Fruit fly (Drosophila melanogaster) whole organism: Measurements from ENCODE around the gene bun.
A peak's percentile ranks its signal among the peaks of the same experiment; 100 is the strongest.

Source experiments
- CG8478 ChIP-seq: fragments of >200 bp; optimal IDR thresholded peaks from 2 replicates; lab custom pipeline; 2018; ENCODE audit warnings: inconsistent platforms
- Dll ChIP-seq: fragments of >200 bp; optimal IDR thresholded peaks from 2 replicates; lab custom pipeline; 2017
- EcR ChIP-seq, 2 experiments: fragments of >200 bp; optimal IDR thresholded peaks; 2 replicates each; lab custom pipeline; 2017; ENCODE audit warnings: missing biosample characterization in 2 of 2, missing genetic modification characterization in 2 of 2, missing genetic modification reagents in 2 of 2
- pan ChIP-seq: fragments of >200 bp; optimal IDR thresholded peaks from 2 replicates; lab custom pipeline; 2017
- psq ChIP-seq: fragments of >200 bp; optimal IDR thresholded peaks from 2 replicates; lab custom pipeline; 2017
- usp ChIP-seq: fragments of >200 bp; optimal IDR thresholded peaks from 2 replicates; lab custom pipeline; 2017; ENCODE audit warnings: missing biosample characterization, missing genetic modification characterization, mixed read lengths

The bun gene

DNA sequence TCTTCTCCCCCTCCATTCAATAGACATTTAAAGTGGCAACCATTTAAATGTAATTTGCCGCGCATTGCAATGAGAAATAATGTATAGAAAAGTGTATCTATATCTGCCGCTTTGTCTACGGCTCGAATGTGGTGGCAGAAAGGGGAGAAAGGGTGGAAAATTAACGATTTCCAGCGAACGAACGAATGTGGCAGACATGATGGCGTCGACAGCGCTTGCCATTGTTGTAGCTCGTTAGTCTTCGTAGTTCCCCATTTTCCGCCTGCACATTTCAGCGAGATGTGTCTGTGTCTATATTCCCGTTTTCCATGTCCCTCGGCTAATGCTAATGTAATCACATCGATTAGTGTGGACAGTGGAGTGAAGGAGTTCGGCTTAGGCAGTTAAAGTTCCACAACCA is 33.9 kb downstream of the bun start:
- no peak for TF ChIP-seq CG8478 (lab: Kevin White, UChicago)

DNA sequence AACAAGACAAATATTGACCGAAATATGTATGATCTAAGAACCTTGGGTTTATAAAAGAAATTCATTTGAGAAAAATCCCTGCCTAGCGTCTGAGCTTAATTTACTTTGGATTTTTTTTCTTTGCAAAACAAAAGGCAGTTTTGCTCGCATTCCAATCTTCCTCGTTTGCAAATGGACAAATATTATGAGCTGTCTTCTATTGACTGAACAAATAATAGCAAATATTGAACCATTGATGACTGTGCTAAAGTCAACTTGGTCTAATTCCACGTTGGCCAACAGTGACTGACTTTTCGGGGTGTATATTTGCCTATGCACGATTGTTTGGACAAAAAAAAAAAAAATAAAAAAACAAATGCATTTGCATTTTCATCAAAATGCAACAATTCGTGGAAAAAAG is 37.0 kb downstream of the bun start:
- no peak for TF ChIP-seq pan
- TF ChIP-seq psq (lab: Kevin White, UChicago) = no peak
- no peak for TF ChIP-seq EcR (GFP tag; optimal IDR thresholded peaks at IDR 0.05; lab: Kevin White, UChicago)
- no peak for TF ChIP-seq usp (GFP tag; lab: Kevin White, UChicago)
- TF ChIP-seq Dll (lab: Kevin White, UChicago) = no peak
- TF ChIP-seq CG8478 (lab: Kevin White, UChicago) = no peak

DNA sequence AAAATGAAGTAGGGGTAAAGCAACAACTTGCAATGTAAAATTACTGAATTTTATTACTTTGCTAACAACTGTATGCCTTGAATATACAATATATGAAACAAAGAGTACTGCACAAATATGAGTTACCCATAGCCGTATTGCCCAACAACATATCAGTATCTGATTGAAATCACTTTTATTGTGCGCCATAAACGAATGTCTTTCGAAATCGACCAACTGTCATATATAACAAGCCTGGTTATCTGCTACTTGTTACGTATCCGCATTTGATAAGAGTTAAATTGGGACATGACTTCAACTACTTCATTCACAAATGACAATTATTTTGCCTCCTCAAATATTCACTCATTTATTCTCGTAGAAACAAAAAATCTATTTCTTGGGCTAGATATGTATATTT is 37.7 kb downstream of the bun start:
- TF ChIP-seq EcR (GFP tag; optimal IDR thresholded peaks at IDR 0.05; lab: Kevin White, UChicago) (no peak), Dll (lab: Kevin White, UChicago) (no peak), psq (lab: Kevin White, UChicago) (no peak), usp (GFP tag; lab: Kevin White, UChicago) (no peak), CG8478 (lab: Kevin White, UChicago) (no peak), pan (no peak)

DNA sequence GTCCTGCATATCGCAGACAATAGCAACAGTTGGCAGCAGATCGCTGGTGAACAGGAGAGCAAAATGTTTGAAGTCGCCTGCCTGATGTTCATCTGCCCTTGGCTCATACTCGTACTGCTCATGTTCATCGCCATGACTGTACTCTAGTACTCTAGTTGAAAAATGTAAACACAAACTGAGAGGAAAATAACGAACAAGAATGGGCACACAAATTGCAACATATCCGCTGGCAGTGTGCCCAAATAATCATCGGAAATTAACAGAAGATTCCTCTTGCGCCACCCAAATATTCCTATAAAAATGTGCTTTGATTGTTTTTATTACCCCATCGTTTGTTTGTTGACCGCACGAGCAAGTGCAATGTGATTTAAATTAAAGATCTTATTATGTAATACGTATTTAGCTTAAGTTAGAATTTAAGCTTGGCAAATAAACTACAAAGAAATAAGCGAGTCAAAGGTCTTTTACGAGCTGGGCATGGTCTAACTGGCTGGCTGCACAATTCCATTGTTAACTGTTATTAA is 38.3 kb downstream of the bun start:
- TF ChIP-seq pan = no peak
- no peak for TF ChIP-seq usp (GFP tag; lab: Kevin White, UChicago)
- TF ChIP-seq EcR (GFP tag; optimal IDR thresholded peaks at IDR 0.05; lab: Kevin White, UChicago) = no peak
- no peak for TF ChIP-seq Dll (lab: Kevin White, UChicago)
- TF ChIP-seq psq (lab: Kevin White, UChicago) = no peak
- no peak for TF ChIP-seq CG8478 (lab: Kevin White, UChicago)

DNA sequence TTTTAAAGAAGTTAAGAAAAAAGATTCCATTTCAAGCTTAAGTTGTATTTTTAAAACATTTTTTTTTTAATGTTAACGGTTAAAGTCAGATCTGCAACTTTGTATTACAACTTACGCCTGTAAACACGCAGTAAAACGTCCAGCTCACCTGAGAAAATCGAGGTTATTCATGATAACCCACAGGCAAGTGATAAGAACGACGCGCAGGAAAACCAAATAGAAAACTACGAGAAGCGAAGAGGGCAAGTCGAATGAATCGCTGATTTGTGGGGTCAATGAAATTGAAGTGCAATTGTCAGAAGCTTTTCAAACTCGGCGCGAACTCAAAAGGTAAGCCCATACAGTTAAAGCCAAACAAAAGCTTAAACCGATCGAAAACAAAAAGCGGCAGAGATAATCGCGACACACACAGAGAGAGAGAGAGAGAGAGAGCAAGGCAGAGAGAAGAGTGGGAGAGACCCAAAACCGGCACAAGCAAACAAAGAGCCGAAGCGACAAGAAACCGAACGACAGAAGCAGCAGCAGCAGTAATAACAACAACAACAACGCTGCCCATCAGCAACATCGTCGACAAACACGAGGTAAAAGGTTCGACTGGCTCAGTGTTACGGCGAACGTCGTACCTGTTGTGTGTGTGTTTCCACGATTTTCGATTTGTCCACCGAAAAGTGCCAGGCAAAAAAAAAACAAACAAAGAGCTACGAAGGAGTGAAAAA is 38.9 kb downstream of the bun start, which contains the start of gene CG43051:
TSS of gene CG43051 (plus strand) at position 602 of the 716 bp plus-strand sequence.
- TF ChIP-seq CG8478 (lab: Kevin White, UChicago) (no peak), Dll (lab: Kevin White, UChicago) (no peak), EcR (GFP tag; optimal IDR thresholded peaks at IDR 0.05; lab: Kevin White, UChicago) (peak; percentile 3 to 30), pan (no peak)

DNA sequence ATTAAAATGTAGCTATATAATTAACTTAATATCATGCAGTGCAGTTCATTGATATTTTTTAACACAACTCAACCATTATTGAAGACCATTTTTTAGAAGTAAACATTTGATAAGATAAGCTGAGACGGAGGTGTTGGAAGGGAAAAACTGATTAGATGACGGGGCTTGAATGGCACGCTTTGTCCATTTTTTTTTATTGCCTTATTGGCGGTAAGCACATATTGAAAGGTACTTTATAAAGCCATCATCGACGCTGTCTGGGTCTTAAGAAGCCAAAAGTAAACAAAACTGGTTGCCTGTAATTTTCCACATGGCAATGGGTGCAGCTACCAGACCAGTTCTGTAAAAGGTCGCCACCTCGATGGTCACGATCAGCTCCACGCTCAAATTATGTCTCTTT is 39.7 kb downstream of the bun start:
- TF ChIP-seq EcR (GFP tag; optimal IDR thresholded peaks at IDR 0.05; lab: Kevin White, UChicago) (no peak), CG8478 (lab: Kevin White, UChicago) (no peak), psq (lab: Kevin White, UChicago) (no peak), usp (GFP tag; lab: Kevin White, UChicago) (no peak), Dll (lab: Kevin White, UChicago) (no peak), pan (no peak)

DNA sequence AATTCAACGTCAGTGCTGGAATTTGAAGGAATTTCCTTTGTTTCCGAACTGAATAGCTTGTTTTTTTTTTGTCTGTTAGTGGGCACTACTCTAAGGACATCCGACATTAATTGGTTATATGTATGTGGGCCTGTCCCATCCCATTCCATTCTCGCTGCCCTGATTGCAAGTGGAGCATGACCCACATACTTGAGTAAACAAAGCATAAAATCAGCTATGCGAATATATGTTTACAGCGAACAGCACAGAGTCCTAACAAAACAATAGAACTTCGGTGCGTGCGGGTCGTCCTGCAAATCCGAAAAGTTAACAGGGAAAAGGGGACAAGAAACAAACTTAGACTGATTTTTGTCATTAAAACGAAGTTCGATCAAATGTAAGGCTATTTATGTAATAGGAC is 40.7 kb downstream of the bun start:
- no peak for TF ChIP-seq EcR (GFP tag; optimal IDR thresholded peaks at IDR 0.05; lab: Kevin White, UChicago)
- no peak for TF ChIP-seq pan
- TF ChIP-seq psq (lab: Kevin White, UChicago) = no peak
- TF ChIP-seq CG8478 (lab: Kevin White, UChicago) = no peak
- no peak for TF ChIP-seq usp (GFP tag; lab: Kevin White, UChicago)
- TF ChIP-seq Dll (lab: Kevin White, UChicago) = no peak

DNA sequence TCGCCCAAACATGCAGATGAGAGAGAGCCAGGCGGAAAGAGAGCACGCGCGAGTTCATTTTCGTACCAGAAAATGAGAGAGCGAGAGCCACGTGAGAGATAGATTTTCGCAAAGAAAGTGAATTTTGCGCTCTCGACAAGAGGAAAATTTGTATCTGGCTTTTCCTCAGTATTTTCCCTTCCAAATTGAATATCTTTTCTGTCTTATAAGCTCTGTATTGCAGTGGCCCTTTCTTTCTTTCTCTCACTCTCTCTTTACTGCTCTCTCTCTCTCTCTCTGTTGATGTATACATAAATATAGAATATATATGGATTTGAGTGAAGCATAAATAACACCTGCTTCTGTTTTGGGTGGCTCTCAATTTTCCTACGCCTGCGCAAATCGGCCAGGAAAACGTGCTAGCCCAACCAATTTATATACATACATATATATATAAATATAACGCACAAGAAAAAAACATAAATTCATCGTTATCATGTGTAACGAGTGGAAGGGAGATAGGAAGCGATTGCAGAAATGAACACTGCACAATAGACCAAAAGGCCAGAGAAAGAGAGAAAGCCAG is 41.4 kb downstream of the bun start:
- TF ChIP-seq pan = no peak
- TF ChIP-seq usp (GFP tag; lab: Kevin White, UChicago) = no peak
- TF ChIP-seq EcR (GFP tag; optimal IDR thresholded peaks at IDR 0.05; lab: Kevin White, UChicago) = no peak
- no peak for TF ChIP-seq psq (lab: Kevin White, UChicago)
- no peak for TF ChIP-seq CG8478 (lab: Kevin White, UChicago)
- no peak for TF ChIP-seq Dll (lab: Kevin White, UChicago)

DNA sequence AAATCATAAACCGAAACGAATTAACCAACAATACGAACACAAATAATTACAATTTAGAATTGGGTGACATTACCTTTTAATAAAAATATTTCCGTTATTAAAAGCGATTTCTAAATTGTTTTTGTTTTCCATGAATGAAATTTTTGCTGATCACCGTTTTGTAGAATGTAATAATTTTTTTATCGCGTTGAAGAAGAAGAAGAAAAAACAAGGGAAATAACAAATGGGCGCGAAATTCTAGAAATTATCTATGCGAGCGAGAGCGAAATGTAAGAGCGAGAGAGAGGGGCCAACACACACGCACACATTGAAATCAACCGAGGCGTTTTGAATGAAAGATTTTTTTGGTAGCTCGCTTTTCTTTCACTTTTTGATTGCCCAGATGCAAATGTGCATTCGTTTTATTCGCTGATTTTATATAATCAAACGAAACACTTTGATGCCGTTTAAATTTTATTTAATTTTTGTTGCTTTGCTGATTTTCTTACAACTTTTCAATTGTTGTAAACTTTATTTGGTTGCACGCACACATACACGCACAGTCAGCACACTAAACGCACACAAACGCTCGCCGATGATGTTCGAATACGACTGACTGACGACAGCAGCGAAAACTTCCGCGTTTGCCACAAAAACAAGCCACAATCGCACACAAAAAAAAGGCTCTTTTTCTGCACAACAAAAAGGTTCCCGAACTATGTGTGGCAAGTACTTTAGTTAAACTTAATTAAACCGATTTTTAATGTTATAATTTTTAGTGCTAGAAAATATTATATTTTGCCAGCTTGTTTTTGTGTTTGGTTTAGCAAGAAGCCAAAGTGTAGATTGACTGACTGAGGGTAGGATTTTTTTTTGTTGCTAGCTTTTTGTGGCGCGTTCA is 42.2 kb downstream of the bun start:
- TF ChIP-seq EcR (GFP tag; optimal IDR thresholded peaks at IDR 0.05; lab: Kevin White, UChicago) (no peak), pan (no peak), usp (GFP tag; lab: Kevin White, UChicago) (no peak), psq (lab: Kevin White, UChicago) (no peak), CG8478 (lab: Kevin White, UChicago) (no peak), Dll (lab: Kevin White, UChicago) (no peak)

DNA sequence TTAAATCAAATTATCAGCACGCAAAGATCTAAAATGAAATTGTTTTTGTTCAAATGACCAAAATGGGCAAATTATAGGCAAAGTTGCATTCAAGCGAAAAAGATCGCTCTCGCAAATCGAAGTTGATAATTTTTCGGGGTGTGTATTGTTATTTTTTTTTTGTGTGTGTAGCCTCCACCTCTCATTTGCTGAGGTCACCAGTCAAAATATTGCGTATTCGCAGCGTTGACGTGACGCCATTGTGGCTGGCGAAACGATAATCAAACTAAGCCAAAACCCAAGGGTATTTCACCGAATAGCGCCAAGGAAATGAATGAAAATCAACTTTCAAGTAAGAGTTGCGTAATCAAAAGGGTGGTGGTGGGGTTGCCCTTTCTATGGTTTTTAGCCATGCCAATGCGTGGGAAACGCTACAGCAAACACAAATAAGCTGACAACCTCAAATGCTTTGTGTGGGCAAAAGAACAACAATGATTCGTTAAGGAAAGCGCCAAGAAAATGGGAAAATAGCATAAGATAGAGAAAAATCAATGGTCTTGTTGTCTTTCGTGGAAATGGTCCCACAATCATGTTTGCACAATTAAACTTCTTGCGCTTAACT is 43.5 kb downstream of the bun start:
- TF ChIP-seq psq (lab: Kevin White, UChicago) (no peak), EcR (GFP tag; optimal IDR thresholded peaks at IDR 0.05; lab: Kevin White, UChicago) (no peak), Dll (lab: Kevin White, UChicago) (no peak), pan (no peak), CG8478 (lab: Kevin White, UChicago) (no peak), usp (GFP tag; lab: Kevin White, UChicago) (no peak)

DNA sequence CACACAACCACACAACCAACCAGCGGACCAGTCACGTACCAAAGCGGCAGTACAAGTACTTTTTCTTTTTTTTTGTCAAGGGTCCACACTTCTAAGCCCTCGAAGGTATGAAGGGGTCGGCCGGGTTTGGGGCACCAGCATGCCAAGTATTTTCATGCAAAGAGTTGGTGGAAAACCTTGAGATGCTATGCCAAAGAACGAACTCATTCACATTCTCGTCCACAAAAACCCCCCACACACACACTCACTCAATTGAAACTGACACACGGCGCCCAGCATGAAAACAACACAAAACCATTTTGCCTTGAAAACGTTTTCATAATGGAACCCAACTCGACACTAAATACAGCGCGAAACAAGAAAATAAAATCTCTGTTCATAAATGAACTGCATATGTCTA is 46.0 kb downstream of the bun start:
- TF ChIP-seq CG8478 (lab: Kevin White, UChicago) (no peak), pan (no peak), Dll (lab: Kevin White, UChicago) (no peak), EcR (GFP tag; optimal IDR thresholded peaks at IDR 0.05; lab: Kevin White, UChicago) (no peak), usp (GFP tag; lab: Kevin White, UChicago) (no peak), psq (lab: Kevin White, UChicago) (no peak)
